Worm (Caenorhabditis elegans) whole organism, L4 larva: ENCODE results near the gene gcy-21.

Experiments used
- F26F4.8 ChIP-seq: fragments of 200-800 bp; sonication (Bioruptor generic); conservative IDR thresholded peaks from 2 replicates; pipeline ENCODE4 v1.3.6; 2022; ENCODE audit warnings: missing genetic modification characterization, missing compliant biosample characterization
- F44E2.7 ChIP-seq: fragments of 200-800 bp; sonication (Bioruptor generic); IDR thresholded peaks from 2 replicates; pipeline ENCODE4 v2.1.2; 2022; ENCODE audit warnings: missing genetic modification characterization, missing compliant biosample characterization
- ZK546.5 ChIP-seq, 2 experiments: sonication (generic microtip); optimal IDR thresholded peaks; 2 replicates each; lab custom pipeline; 2017; ENCODE audit warnings: missing biosample characterization in 2 of 2, missing genetic modification characterization in 2 of 2
- aha-1 ChIP-seq: fragments of 150-350 bp; peaks from one replicate; lab custom pipeline; 2014; ENCODE audit warnings: missing biosample characterization, missing genetic modification characterization
- aly-2 ChIP-seq: sonication (generic microtip); optimal IDR thresholded peaks from 2 replicates; lab custom pipeline; 2018; ENCODE audit warnings: missing biosample characterization, missing genetic modification characterization
- ceh-28 ChIP-seq: fragments of 150-350 bp; optimal IDR thresholded peaks from 2 replicates; lab custom pipeline; 2014; ENCODE audit warnings: missing biosample characterization, missing genetic modification reagents, missing genetic modification characterization
- ceh-62 ChIP-seq: sonication (generic microtip); optimal IDR thresholded peaks from 2 replicates; lab custom pipeline; 2017; ENCODE audit warnings: missing biosample characterization, missing genetic modification characterization
- daf-16 ChIP-seq, 3 experiments: sonication (generic microtip); optimal IDR thresholded peaks; 2 replicates each; lab custom pipeline; 2016 to 2017; ENCODE audit warnings: missing genetic modification characterization in 3 of 3, missing genetic modification reagents in 3 of 3, mild to moderate bottlenecking in 2 of 3, missing compliant biosample characterization in 2 of 3, missing biosample characterization in 1 of 3, moderate library complexity in 1 of 3
- dpl-1 ChIP-seq: fragments of 150-350 bp; optimal IDR thresholded peaks from 2 replicates; lab custom pipeline; 2014; ENCODE audit warnings: missing biosample characterization, missing genetic modification reagents, missing genetic modification characterization
- duxl-1 ChIP-seq: sonication (generic microtip); optimal IDR thresholded peaks from 2 replicates; lab custom pipeline; 2016; ENCODE audit warnings: mild to moderate bottlenecking, missing genetic modification characterization, moderate library complexity, missing compliant biosample characterization; ENCODE audit not compliant: poor library complexity
- egl-43 ChIP-seq: fragments of 200-800 bp; sonication (Bioruptor generic); IDR thresholded peaks from 2 replicates; pipeline ENCODE4 v1.3.6; 2022; ENCODE audit warnings: missing genetic modification reagents, missing genetic modification characterization, missing compliant biosample characterization
- fos-1 ChIP-seq: fragments of 150-350 bp; optimal IDR thresholded peaks from 2 replicates; lab custom pipeline; 2014; ENCODE audit warnings: missing biosample characterization, missing genetic modification characterization
- gei-8 ChIP-seq: fragments of 200-800 bp; sonication (Bioruptor generic); optimal IDR thresholded peaks from 2 replicates; lab custom pipeline; 2018; ENCODE audit warnings: mild to moderate bottlenecking, missing genetic modification characterization, missing compliant biosample characterization
- hlh-30 ChIP-seq: sonication (generic microtip); optimal IDR thresholded peaks from 2 replicates; lab custom pipeline; 2017; ENCODE audit warnings: antibody characterized with exemption, mild to moderate bottlenecking, missing genetic modification characterization, missing compliant biosample characterization; ENCODE audit not compliant: insufficient read depth
- jun-1 ChIP-seq: fragments of 150-350 bp; optimal IDR thresholded peaks from 2 replicates; lab custom pipeline; 2014; ENCODE audit warnings: missing biosample characterization, missing genetic modification reagents, missing genetic modification characterization
- lin-1 ChIP-seq: fragments of 200-800 bp; sonication (Bioruptor generic); IDR thresholded peaks from 2 replicates; pipeline ENCODE4 v1.3.6; 2022; ENCODE audit warnings: missing genetic modification reagents, missing genetic modification characterization, missing compliant biosample characterization
- lin-13 ChIP-seq: fragments of 150-350 bp; optimal IDR thresholded peaks from 2 replicates; lab custom pipeline; 2014; ENCODE audit warnings: missing biosample characterization, missing genetic modification reagents, missing genetic modification characterization
- lin-15B ChIP-seq: fragments of 150-350 bp; sonication (generic microtip); optimal IDR thresholded peaks from 3 replicates; lab custom pipeline; 2014; ENCODE audit warnings: missing biosample characterization, missing genetic modification characterization
- lsy-2 ChIP-seq, 2 experiments: fragments of 150-350 bp in 1 of 2; sonication (generic microtip) in 1 of 2; optimal IDR thresholded peaks; 2 replicates each; lab custom pipeline; 2014 to 2017; ENCODE audit warnings: missing biosample characterization in 2 of 2, missing genetic modification characterization in 2 of 2
- madf-5 ChIP-seq, 2 experiments: fragments of 200-800 bp; sonication (Bioruptor generic); IDR thresholded peaks; 2 replicates each; pipeline ENCODE4 v1.3.6; 2022; ENCODE audit warnings: missing compliant biosample characterization in 2 of 2, missing genetic modification characterization in 2 of 2
- mdt-29 ChIP-seq: fragments of 200-800 bp; sonication (Bioruptor generic); IDR thresholded peaks from 2 replicates; pipeline ENCODE4 v1.3.6; 2022; ENCODE audit warnings: missing genetic modification reagents, missing genetic modification characterization, missing compliant biosample characterization
- mep-1 ChIP-seq: fragments of 150-350 bp; sonication (generic microtip); optimal IDR thresholded peaks from 3 replicates; lab custom pipeline; 2014; ENCODE audit warnings: missing biosample characterization, missing genetic modification characterization
- nhr-11 ChIP-seq: fragments of 150-350 bp; optimal IDR thresholded peaks from 2 replicates; lab custom pipeline; 2014; ENCODE audit warnings: missing biosample characterization, missing genetic modification characterization
- nhr-25 ChIP-seq: sonication (generic microtip); optimal IDR thresholded peaks from 2 replicates; lab custom pipeline; 2017; ENCODE audit warnings: missing genetic modification characterization, mild to moderate bottlenecking, missing compliant biosample characterization, antibody characterized with exemption, moderate library complexity, borderline replicate concordance; ENCODE audit not compliant: insufficient read depth
- nhr-6 ChIP-seq: fragments of 150-350 bp; optimal IDR thresholded peaks from 2 replicates; lab custom pipeline; 2014; ENCODE audit warnings: missing biosample characterization, missing genetic modification characterization
- nhr-77 ChIP-seq: fragments of 150-350 bp; optimal IDR thresholded peaks from 2 replicates; lab custom pipeline; 2014; ENCODE audit warnings: missing biosample characterization, missing genetic modification characterization
- pqm-1 ChIP-seq: sonication (generic microtip); optimal IDR thresholded peaks from 2 replicates; lab custom pipeline; 2017; ENCODE audit warnings: missing biosample characterization, missing genetic modification characterization
- set-16 ChIP-seq: fragments of 200-800 bp; sonication (Bioruptor generic); IDR thresholded peaks from 2 replicates; pipeline ENCODE4 v1.3.6; 2022; ENCODE audit warnings: missing genetic modification reagents, missing genetic modification characterization, missing compliant biosample characterization
- tag-97 ChIP-seq: fragments of 200-800 bp; sonication (Bioruptor generic); IDR thresholded peaks from 2 replicates; pipeline ENCODE4 v1.3.6; 2022; ENCODE audit warnings: missing genetic modification characterization, missing compliant biosample characterization
- tra-1 ChIP-seq: fragments of 200-800 bp; sonication (Bioruptor generic); IDR thresholded peaks from 2 replicates; pipeline ENCODE4 v1.3.6; 2022; ENCODE audit warnings: missing genetic modification reagents, missing genetic modification characterization, missing compliant biosample characterization
- unc-39 ChIP-seq: sonication (generic microtip); optimal IDR thresholded peaks from 2 replicates; lab custom pipeline; 2017; ENCODE audit warnings: missing biosample characterization, missing genetic modification characterization
- unc-62 ChIP-seq, 3 experiments: fragments of 150-350 bp in 1 of 3; sonication (generic microtip); optimal IDR thresholded peaks in 2 of 3; peaks in 1 of 3; 1 replicate in 1 of 3; 2 replicates in 2 of 3; lab custom pipeline; 2014 to 2017; ENCODE audit warnings: missing biosample characterization in 3 of 3, missing genetic modification characterization in 3 of 3, missing genetic modification reagents in 3 of 3, missing genotype in 1 of 3
- vab-7 ChIP-seq: fragments of 200-800 bp; sonication (Bioruptor generic); IDR thresholded peaks from 2 replicates; pipeline ENCODE4 v1.3.6; 2022; ENCODE audit warnings: missing genetic modification reagents, missing genetic modification characterization, missing compliant biosample characterization
- zfp-2 ChIP-seq: sonication (generic microtip); optimal IDR thresholded peaks from 2 replicates; lab custom pipeline; 2016; ENCODE audit warnings: mild to moderate bottlenecking, missing genetic modification characterization, missing compliant biosample characterization

gcy-21 gene

DNA sequence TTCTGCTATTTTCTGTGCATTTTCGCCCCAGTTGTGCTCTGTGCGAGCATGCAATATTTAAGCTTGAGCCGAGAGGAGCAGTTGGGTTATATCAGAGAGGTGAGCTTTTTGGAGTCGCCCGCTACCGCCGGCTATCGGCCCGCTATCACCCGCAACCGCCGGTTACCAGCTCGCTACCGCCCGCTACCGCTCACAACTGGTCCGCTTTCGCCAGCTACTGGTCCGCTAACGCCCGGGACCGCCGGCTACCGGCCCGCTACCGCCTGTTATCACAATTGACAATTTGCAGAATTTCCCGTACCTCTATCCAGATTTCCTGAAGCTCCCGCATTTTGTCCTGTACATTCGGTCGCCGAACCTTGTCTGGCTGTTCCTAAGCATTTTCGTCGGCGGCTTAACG lies 31.1 kb upstream of the gcy-21 start:
- TF ChIP-seq F26F4.8 (GFP tag; lab: Robert Waterston, UW) (0 out of 2 replicates have a peak, but pooled peaks have one; percentile 26), nhr-6 (tag; lab: Kevin White, UChicago) (no peak), egl-43 (GFP tag; lab: Robert Waterston, UW) (peak; percentile 67; the same call in 1 of the 2 replicates), set-16 (GFP tag; lab: Robert Waterston, UW) (peak; percentile 91)

DNA sequence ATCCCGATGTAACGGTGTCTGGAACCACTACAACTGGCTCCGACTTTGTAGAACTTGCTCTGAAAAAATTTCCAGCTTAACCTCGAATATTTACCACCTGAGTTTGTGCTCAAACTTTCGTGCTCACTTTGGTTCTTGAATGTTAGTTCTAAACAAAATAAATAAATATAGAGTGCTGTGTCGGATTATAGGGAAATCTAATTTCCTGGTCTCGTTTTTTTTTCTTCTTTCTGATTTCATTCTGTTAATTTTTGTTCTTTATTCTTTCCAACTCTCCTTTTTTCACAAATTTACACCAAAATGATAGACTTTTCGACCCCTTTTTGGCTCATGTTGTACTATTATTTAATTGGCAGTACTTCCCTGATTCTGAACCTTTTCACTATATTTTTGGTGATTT lies 30.2 kb upstream of the gcy-21 start, which contains the start of gene sri-37:
Gene sri-37 (plus strand): TSS at position 301 of the 400 bp plus-strand sequence.
- TF ChIP-seq zfp-2 (tag; lab: Kevin White, UChicago) (no peak), duxl-1 (tag; lab: Kevin White, UChicago) (no peak), lsy-2 (tag; optimal IDR thresholded peaks at IDR 0.05; lab: Kevin White, UChicago) (no peak), aly-2 (tag; lab: Kevin White, UChicago) (no peak), gei-8 (no peak), ceh-62 (no peak), aha-1 (tag; lab: Kevin White, UChicago) (no peak), ZK546.5 (tag; optimal IDR thresholded peaks at IDR 0.05; lab: Kevin White, UChicago) (no peak)
- TF ChIP-seq, all 104 proteins: peak for 0

DNA sequence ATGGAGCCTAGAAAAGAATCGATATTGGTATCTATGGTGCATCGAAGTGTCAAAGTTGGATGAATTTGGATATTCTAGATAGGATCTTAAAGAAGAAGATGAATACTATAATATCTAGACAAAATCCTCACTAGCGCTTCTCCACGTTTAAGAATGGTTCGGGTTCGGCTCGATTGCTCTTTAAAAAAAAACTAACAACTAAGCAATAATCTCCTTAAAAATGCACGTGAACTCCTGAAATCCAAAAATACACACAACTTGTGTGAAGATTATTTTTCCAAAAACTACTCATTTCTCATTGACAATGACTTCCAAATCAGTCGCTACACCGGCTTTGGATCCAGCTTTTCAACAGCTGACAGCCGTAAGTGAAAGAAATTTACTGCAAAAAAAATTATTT lies 28.3 kb upstream of the gcy-21 start, which contains the start of gene D2062.1:
Gene D2062.1 (plus strand): TSS at position 301 of the 400 bp plus-strand sequence.
- TF ChIP-seq tra-1 (GFP tag; lab: Robert Waterston, UW), result no peak
- no peak for TF ChIP-seq jun-1
- TF ChIP-seq nhr-77, result no peak
- TF ChIP-seq mep-1 (tag; lab: Kevin White, UChicago), result no peak
- no peak for TF ChIP-seq unc-39 (tag; lab: Kevin White, UChicago)
- no peak for TF ChIP-seq vab-7
- no peak for TF ChIP-seq nhr-6 (tag; lab: Kevin White, UChicago)
- no peak for TF ChIP-seq nhr-25 (tag; lab: Kevin White, UChicago)
- TF ChIP-seq lsy-2 (tag; optimal IDR thresholded peaks at IDR 0.05; lab: Kevin White, UChicago), result no peak
- TF ChIP-seq tag-97 (GFP tag; lab: Robert Waterston, UW), result no peak
- no peak for TF ChIP-seq mdt-29 (GFP tag; lab: Robert Waterston, UW)
- no peak for TF ChIP-seq fos-1 (tag; lab: Kevin White, UChicago)
- TF ChIP-seq dpl-1 (GFP tag; lab: Kevin White, UChicago), result no peak
- no peak for TF ChIP-seq nhr-11 (tag; lab: Kevin White, UChicago)
- no peak for TF ChIP-seq madf-5 (GFP tag; IDR thresholded peaks at IDR 0.05; lab: Robert Waterston, UW)
- no peak for TF ChIP-seq unc-62 (GFP tag; optimal IDR thresholded peaks at IDR 0.05 in 1 of 2; lab: Kevin White, UChicago)
- TF ChIP-seq unc-62 (tag; optimal IDR thresholded peaks at IDR 0.05; lab: Kevin White, UChicago), result no peak
- TF ChIP-seq, all 104 proteins: peak for 0

DNA sequence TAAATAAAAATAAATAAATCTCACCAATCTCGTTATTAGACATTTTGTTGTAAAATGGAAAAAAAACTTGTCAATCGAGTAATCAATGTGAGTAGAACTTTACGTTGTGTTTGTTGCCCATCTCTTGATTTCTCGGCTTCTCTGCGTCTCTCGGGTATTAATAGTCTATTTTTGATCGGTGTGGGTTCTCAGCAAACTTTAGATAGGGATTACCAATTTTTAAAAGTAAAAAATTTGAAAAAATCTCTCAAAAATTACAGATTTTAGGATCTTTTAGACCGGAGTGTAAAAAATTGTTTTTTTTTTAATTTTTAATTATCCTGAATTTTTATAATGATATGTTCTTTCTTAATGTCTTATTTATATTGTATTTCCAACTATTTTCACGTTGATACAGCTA lies 22.1 kb upstream of the gcy-21 start, which contains the start of gene F22E5.21:
Gene F22E5.21 (minus strand): TSS at position 101 of the 400 bp plus-strand sequence.
- TF ChIP-seq gei-8, result no peak
- TF ChIP-seq F44E2.7 (GFP tag; lab: Robert Waterston, UW), result no peak
- TF ChIP-seq ceh-28 (tag; lab: Kevin White, UChicago), result no peak
- TF ChIP-seq hlh-30 (tag; lab: Kevin White, UChicago), result no peak
- TF ChIP-seq lin-13 (GFP tag; lab: Kevin White, UChicago), result no peak
- TF ChIP-seq pqm-1 (tag; lab: Kevin White, UChicago), result no peak
- TF ChIP-seq lin-15B (tag; lab: Kevin White, UChicago), result no peak
- TF ChIP-seq lin-1 (GFP tag; lab: Robert Waterston, UW), result no peak
- TF ChIP-seq daf-16 (GFP tag; optimal IDR thresholded peaks at IDR 0.05; lab: Kevin White, UChicago), result no peak
- no peak for TF ChIP-seq daf-16 (tag; optimal IDR thresholded peaks at IDR 0.05; lab: Kevin White, UChicago)
